Worm (Caenorhabditis elegans): ENCODE results near the gene clp-6.

ce11 chrIV:1385915-1386314 lies 48.9 kb downstream of the clp-6 start, which contains the start of gene nhr-41:
- TF ChIP-seq unc-39 (tag; optimal IDR thresholded peaks at IDR 0.05), result no peak
- no peak for TF ChIP-seq nhr-77 (tag; optimal IDR thresholded peaks at IDR 0.05)
- TF ChIP-seq saeg-2 (GFP tag; IDR thresholded peaks at IDR 0.05), result no peak
- no peak for TF ChIP-seq ceh-44 (GFP tag; IDR thresholded peaks at IDR 0.05)
- TF ChIP-seq ceh-28 (tag; optimal IDR thresholded peaks at IDR 0.05), result no peak
- TF ChIP-seq aha-1 (tag), result no peak
- TF ChIP-seq nhr-6 (tag; optimal IDR thresholded peaks at IDR 0.05), result no peak
- no peak for TF ChIP-seq unc-130 (GFP tag; optimal IDR thresholded peaks at IDR 0.05)
- TF ChIP-seq lin-13 (GFP tag; optimal IDR thresholded peaks at IDR 0.05), result no peak

Measured in whole organism, L4 larva.